Worm (Caenorhabditis elegans): Measurements from ENCODE around the gene tni-1.

ce11 chrX:11345471-11345870, 31.8 kb downstream of the tni-1 start:
- TF ChIP-seq lsy-2 (tag; optimal IDR thresholded peaks at IDR 0.05): no peak
- no peak for TF ChIP-seq ztf-7 (tag; optimal IDR thresholded peaks at IDR 0.05)
- TF ChIP-seq zip-11 (GFP tag; IDR thresholded peaks at IDR 0.05): no peak
- no peak for TF ChIP-seq tra-1 (GFP tag; IDR thresholded peaks at IDR 0.05)
